Fruit fly (Drosophila melanogaster) whole organism, adult: ENCODE results near the gene Crz.

ENCODE experiments used
- CG5204 ChIP-seq: fragments of 200-800 bp; sonication (Bioruptor generic); optimal IDR thresholded peaks from 2 replicates; lab custom pipeline; 2016; ENCODE audit warnings: missing biosample characterization, missing genetic modification characterization
- Clk ChIP-seq: fragments of 200-800 bp; sonication (Bioruptor generic); optimal IDR thresholded peaks from 2 replicates; lab custom pipeline; 2017; ENCODE audit warnings: missing biosample characterization, missing genetic modification characterization
- Crg-1 ChIP-seq: fragments of 200-800 bp; sonication (Bioruptor generic); optimal IDR thresholded peaks from 2 replicates; lab custom pipeline; 2016; ENCODE audit warnings: missing biosample characterization, missing genetic modification characterization
- Mnt ChIP-seq: fragments of 200-800 bp; sonication (Bioruptor generic); optimal IDR thresholded peaks from 2 replicates; lab custom pipeline; 2016; ENCODE audit warnings: missing biosample characterization, mild to moderate bottlenecking, missing genetic modification characterization
- bab1 ChIP-seq: fragments of 200-800 bp; sonication (Bioruptor generic); optimal IDR thresholded peaks from 3 replicates; lab custom pipeline; 2019; ENCODE audit warnings: missing biosample characterization, mild to moderate bottlenecking, missing genetic modification characterization, moderate library complexity
- cic ChIP-seq: fragments of 200-800 bp; sonication (Bioruptor generic); optimal IDR thresholded peaks from 2 replicates; lab custom pipeline; 2017; ENCODE audit warnings: missing biosample characterization, mild to moderate bottlenecking, missing genetic modification characterization, moderate library complexity
- cnc ChIP-seq, 2 experiments: fragments of >200 bp; optimal IDR thresholded peaks; 2 replicates each; lab custom pipeline; 2017
- kay ChIP-seq: fragments of 200-800 bp; sonication (Bioruptor generic); peaks from one replicate; lab custom pipeline; 2016; ENCODE audit warnings: missing biosample characterization, missing genetic modification characterization, borderline replicate concordance
- pad ChIP-seq: fragments of 200-800 bp; sonication (Bioruptor generic); optimal IDR thresholded peaks from 3 replicates; lab custom pipeline; 2017; ENCODE audit warnings: missing biosample characterization, missing genetic modification characterization, mild to moderate bottlenecking, moderate library complexity, missing genetic modification reagents

dm6 chr3R:14307972-14308673 is 6.5 kb upstream of the Crz start:
- no peak for TF ChIP-seq CG5204
- no peak for TF ChIP-seq cic
- TF ChIP-seq Mnt = no peak
- no peak for TF ChIP-seq kay (GFP tag; lab: Kevin White, UChicago)
- peak; percentile 11 to 53 for TF ChIP-seq cnc (optimal IDR thresholded peaks at IDR 0.05; lab: Kevin White, UChicago)
- no peak for TF ChIP-seq Crg-1 (GFP tag; lab: Kevin White, UChicago)
- no peak for TF ChIP-seq bab1 (GFP tag; lab: Kevin White, UChicago)
- no peak for TF ChIP-seq Clk (GFP tag; lab: Kevin White, UChicago)
- peak; percentile 46 for TF ChIP-seq pad (GFP tag; lab: Kevin White, UChicago)
